Worm (Caenorhabditis elegans): ENCODE results near the gene fbxb-76.

DNA sequence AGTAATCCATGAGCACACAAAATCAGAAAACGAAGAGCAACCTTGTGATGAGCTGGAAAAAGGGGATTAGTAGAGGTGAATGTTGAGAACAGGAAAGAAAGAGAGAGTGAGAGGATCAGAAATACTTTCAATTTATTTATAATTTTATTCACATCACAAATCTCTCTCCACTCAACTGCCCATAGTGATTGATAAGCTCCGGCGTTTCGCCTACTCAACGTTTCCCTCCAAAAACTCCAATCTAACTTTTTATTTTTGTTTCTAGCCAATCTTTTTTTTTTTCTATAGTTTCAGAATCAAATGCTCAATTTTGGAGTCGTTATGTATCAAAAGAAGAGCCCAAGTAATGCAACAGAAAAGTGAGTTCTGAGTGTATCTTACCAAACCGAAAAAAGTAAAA is 46.3 kb upstream of the fbxb-76 start, which contains the start of gene kin-4:
- TF ChIP-seq sox-4 (tag; optimal IDR thresholded peaks at IDR 0.05) (no peak), nhr-12 (tag; optimal IDR thresholded peaks at IDR 0.05) (no peak), snu-23 (GFP tag; optimal IDR thresholded peaks at IDR 0.05) (no peak), vab-15 (tag; optimal IDR thresholded peaks at IDR 0.05) (no peak), lin-39 (tag; optimal IDR thresholded peaks at IDR 0.05) (no peak), ama-1 (optimal IDR thresholded peaks at IDR 0.05) (no peak), elt-3 (tag; optimal IDR thresholded peaks at IDR 0.05) (no peak), nhr-237 (tag; optimal IDR thresholded peaks at IDR 0.05) (no peak), pag-3 (tag; optimal IDR thresholded peaks at IDR 0.05; ENCODE audit: borderline replicate concordance, insufficient read depth) (no peak), nhr-11 (tag; optimal IDR thresholded peaks at IDR 0.05) (no peak), hlh-17 (GFP tag; optimal IDR thresholded peaks at IDR 0.05; ENCODE audit: borderline replicate concordance) (no peak), ztf-4 (tag; optimal IDR thresholded peaks at IDR 0.05) (no peak)

Data from whole organism, L1 larva.